Fruit fly (Drosophila melanogaster): Measurements from ENCODE around the gene CG33986.

The CG33986 gene

DNA sequence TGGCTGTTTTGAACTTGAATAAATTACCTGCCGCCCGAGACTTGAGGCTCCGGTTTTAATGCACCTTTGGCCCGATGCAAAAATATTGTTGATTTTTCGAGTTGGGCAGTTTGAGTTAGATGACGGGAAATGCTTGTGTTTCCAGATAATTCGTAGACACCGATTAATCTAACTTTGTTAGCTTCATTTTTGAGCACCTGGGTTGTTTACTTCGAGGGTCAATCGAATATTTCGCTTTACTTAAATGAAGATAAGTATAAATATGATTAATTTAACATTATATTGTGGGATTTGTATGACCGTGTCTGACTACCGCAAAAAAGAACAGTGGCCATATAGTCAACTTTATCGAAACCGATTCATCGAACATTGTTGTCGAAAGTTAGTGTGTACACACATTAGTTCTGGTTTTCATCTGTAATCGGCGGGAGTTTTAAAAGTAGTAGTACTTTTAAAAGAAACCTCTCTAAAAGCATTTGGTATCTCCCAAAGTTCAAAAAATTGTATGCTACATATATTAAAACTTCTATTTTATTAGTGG lies 1.2 kb downstream of the CG33986 start, which contains the start of gene CG7945:
Gene CG7945, minus strand, starts transcription at position 332 of the 541 bp plus-strand sequence.
- TF ChIP-seq kay (GFP tag; ENCODE audit: borderline replicate concordance) (peak; percentile 8), CG5204 (GFP tag; optimal IDR thresholded peaks at IDR 0.05) (no peak), bab1 (GFP tag; optimal IDR thresholded peaks at IDR 0.05) (peak; percentile 70), Hr96 (GFP tag; optimal IDR thresholded peaks at IDR 0.05) (no peak), pad (GFP tag; optimal IDR thresholded peaks at IDR 0.05) (no peak), Crg-1 (GFP tag; optimal IDR thresholded peaks at IDR 0.05) (no peak), CG1620 (GFP tag; optimal IDR thresholded peaks at IDR 0.05) (no peak)

- TF ChIP-seq CG33017 (tag; optimal IDR thresholded peaks at IDR 0.05) (no peak), CG5204 (GFP tag; optimal IDR thresholded peaks at IDR 0.05) (no peak), CG11617 (GFP tag; optimal IDR thresholded peaks at IDR 0.05) (no peak), bab1 (GFP tag; optimal IDR thresholded peaks at IDR 0.05) (peak; percentile 7), toe (GFP tag; optimal IDR thresholded peaks at IDR 0.05) (no peak), Clk (GFP tag; optimal IDR thresholded peaks at IDR 0.05) (no peak), tj (GFP tag; optimal IDR thresholded peaks at IDR 0.05) (peak; percentile 82), pad (GFP tag; optimal IDR thresholded peaks at IDR 0.05) (no peak)
Observed at dm6 chr3L:15520320-15520719, 4.7 kb downstream of the CG33986 start, which contains the start of gene yellow-k. yellow-k (plus strand) TSS chr3L:15520620.

- TF ChIP-seq ovo (GFP tag; optimal IDR thresholded peaks at IDR 0.05) (no peak), CG7101 (tag; optimal IDR thresholded peaks at IDR 0.05) (no peak), tj (GFP tag; optimal IDR thresholded peaks at IDR 0.05) (no peak), CG1620 (GFP tag; optimal IDR thresholded peaks at IDR 0.05) (no peak), Mnt (GFP tag; optimal IDR thresholded peaks at IDR 0.05) (no peak)
Observed at dm6 chr3L:15519920-15520319, 5.1 kb downstream of the CG33986 start.

DNA sequence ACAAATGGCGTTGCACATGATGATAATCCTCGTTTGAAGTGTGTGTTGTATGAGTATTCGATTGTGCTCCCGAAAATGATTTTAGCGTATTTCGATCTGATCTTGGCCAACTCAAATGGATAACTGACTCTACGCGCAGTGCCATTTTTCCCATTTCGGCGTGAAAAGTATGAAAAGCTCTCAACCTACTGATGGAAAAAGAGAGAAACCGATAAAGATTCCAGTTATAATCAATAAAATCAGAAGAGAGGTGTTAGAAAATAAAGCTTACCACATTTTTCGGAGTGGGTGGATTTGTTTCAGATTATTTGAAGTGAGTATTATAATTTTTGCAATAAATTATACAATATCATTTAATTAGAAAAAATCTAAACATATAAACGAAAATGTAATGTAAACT lies 5.6 kb downstream of the CG33986 start, which contains the start of gene mex1:
Gene mex1, minus strand, starts transcription at position 101 of the 400 bp plus-strand sequence.
- TF ChIP-seq CG33017 (tag; optimal IDR thresholded peaks at IDR 0.05) = no peak
- TF ChIP-seq Hr96 (GFP tag; optimal IDR thresholded peaks at IDR 0.05) = no peak
- TF ChIP-seq Clk (GFP tag; optimal IDR thresholded peaks at IDR 0.05) = no peak
- TF ChIP-seq CG14711 (tag; optimal IDR thresholded peaks at IDR 0.05) = no peak
- no peak for TF ChIP-seq CG1620 (GFP tag; optimal IDR thresholded peaks at IDR 0.05)
- no peak for TF ChIP-seq toe (GFP tag; optimal IDR thresholded peaks at IDR 0.05)
- TF ChIP-seq kay (GFP tag; ENCODE audit: borderline replicate concordance) = no peak
- no peak for TF ChIP-seq Mnt (GFP tag; optimal IDR thresholded peaks at IDR 0.05)
- no peak for TF ChIP-seq CG12768 (GFP tag; optimal IDR thresholded peaks at IDR 0.05)
- no peak for TF ChIP-seq CG7101 (tag; optimal IDR thresholded peaks at IDR 0.05)
- no peak for TF ChIP-seq pad (GFP tag; optimal IDR thresholded peaks at IDR 0.05)
- TF ChIP-seq Crg-1 (GFP tag; optimal IDR thresholded peaks at IDR 0.05) = no peak

DNA sequence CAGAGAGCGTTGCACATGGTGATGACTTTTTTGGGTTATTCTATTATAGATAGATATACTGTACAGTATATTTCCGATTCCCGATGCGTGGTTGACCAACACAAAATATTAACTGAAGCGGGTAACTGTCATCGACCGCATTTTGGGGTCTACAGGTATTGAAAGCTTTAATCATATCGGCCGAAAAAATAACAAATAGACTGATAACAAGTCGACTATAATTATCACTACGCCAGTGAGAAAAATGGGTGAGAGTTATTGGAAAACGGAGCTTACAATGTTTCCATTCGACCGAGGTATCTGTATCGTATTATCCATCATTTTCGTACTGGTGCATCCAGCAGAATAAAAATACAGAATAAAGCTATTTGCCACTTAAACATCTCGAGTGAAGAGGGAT lies 6.7 kb downstream of the CG33986 start:
- no peak for TF ChIP-seq tj (GFP tag; optimal IDR thresholded peaks at IDR 0.05)
- TF ChIP-seq kay (GFP tag; ENCODE audit: borderline replicate concordance) = peak; percentile 8
- TF ChIP-seq Mnt (GFP tag; optimal IDR thresholded peaks at IDR 0.05) = peak; percentile 35
- peak; percentile 33 for TF ChIP-seq cic (GFP tag; optimal IDR thresholded peaks at IDR 0.05)
- no peak for TF ChIP-seq CG14711 (tag; optimal IDR thresholded peaks at IDR 0.05)
- TF ChIP-seq bab1 (GFP tag; optimal IDR thresholded peaks at IDR 0.05) = no peak

DNA sequence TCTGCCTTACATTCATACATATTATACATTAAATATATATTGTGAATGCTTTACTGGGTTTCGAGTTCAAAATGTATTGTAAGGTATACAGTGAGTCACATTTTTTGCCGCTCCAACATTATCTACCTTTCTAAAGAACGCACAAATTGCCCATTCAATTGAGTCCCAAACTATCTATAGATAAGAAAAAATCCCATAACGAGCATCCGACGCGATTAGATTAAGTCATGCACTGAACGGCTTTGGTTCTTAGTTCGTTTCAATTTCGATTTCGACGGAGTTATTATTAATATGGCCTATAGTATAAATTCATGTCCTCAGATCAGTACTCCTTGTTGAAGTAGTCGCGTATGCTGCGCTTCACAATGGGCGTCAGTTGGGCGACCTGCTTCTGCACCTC lies 7.5 kb downstream of the CG33986 start:
- no peak for TF ChIP-seq pad (GFP tag; optimal IDR thresholded peaks at IDR 0.05)
- TF ChIP-seq kay (GFP tag; ENCODE audit: borderline replicate concordance) = peak; percentile 50
- no peak for TF ChIP-seq CG11617 (GFP tag; optimal IDR thresholded peaks at IDR 0.05)
- TF ChIP-seq CG5204 (GFP tag; optimal IDR thresholded peaks at IDR 0.05) = no peak
- TF ChIP-seq bab1 (GFP tag; optimal IDR thresholded peaks at IDR 0.05) = no peak
- TF ChIP-seq cic (GFP tag; optimal IDR thresholded peaks at IDR 0.05) = peak; percentile 12
- TF ChIP-seq Crg-1 (GFP tag; optimal IDR thresholded peaks at IDR 0.05) = no peak

DNA sequence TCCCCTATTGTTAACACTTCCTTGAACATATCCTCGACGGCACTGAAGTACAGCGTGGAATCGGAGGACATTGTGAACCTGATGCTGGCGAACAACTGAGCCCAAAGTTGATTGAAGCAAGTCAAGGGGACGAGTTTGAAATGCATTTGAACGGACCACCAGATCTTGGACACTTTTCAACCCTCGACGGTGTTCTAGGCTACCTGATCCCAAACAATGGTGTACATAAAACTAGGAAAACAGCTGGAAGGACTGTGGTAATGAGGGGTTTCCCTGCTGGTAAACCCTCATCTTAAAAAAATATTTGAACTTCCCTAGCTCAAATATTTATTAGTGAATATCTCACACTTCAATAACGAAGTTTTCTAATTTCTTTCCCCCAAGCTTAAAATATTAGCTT lies 8.1 kb downstream of the CG33986 start, which contains the start of gene CG13454:
Gene CG13454, minus strand, starts transcription at position 101 of the 400 bp plus-strand sequence.
- TF ChIP-seq CG7101 (tag; optimal IDR thresholded peaks at IDR 0.05) = no peak
- no peak for TF ChIP-seq ovo (GFP tag; optimal IDR thresholded peaks at IDR 0.05)
- no peak for TF ChIP-seq tj (GFP tag; optimal IDR thresholded peaks at IDR 0.05)
- no peak for TF ChIP-seq CG14711 (tag; optimal IDR thresholded peaks at IDR 0.05)
- no peak for TF ChIP-seq Hr96 (GFP tag; optimal IDR thresholded peaks at IDR 0.05)
- no peak for TF ChIP-seq CG7045 (GFP tag; optimal IDR thresholded peaks at IDR 0.05)
- no peak for TF ChIP-seq kay (GFP tag; ENCODE audit: borderline replicate concordance)
- no peak for TF ChIP-seq CG11617 (GFP tag; optimal IDR thresholded peaks at IDR 0.05)
- TF ChIP-seq Mnt (GFP tag; optimal IDR thresholded peaks at IDR 0.05) = no peak

dm6 chr3L:15516440-15516839 lies 8.6 kb downstream of the CG33986 start:
- TF ChIP-seq Clk (GFP tag; optimal IDR thresholded peaks at IDR 0.05) = no peak
- no peak for TF ChIP-seq ovo (GFP tag; optimal IDR thresholded peaks at IDR 0.05)
- no peak for TF ChIP-seq CG11617 (GFP tag; optimal IDR thresholded peaks at IDR 0.05)
- TF ChIP-seq CG1620 (GFP tag; optimal IDR thresholded peaks at IDR 0.05) = no peak
- TF ChIP-seq CG7045 (GFP tag; optimal IDR thresholded peaks at IDR 0.05) = no peak
- TF ChIP-seq toe (GFP tag; optimal IDR thresholded peaks at IDR 0.05) = no peak
- no peak for TF ChIP-seq bab1 (GFP tag; optimal IDR thresholded peaks at IDR 0.05)

Data from whole organism, adult.